Fruit fly (Drosophila melanogaster) whole organism, embryonic: ENCODE results near the gene Sfp33A4.

Experiments used
- CG12659 ChIP-seq: fragments of 200-800 bp; sonication (Bioruptor generic); optimal IDR thresholded peaks from 3 replicates; lab custom pipeline; 2017; ENCODE audit warnings: mild to moderate bottlenecking, missing biosample characterization, missing genetic modification reagents, missing genetic modification characterization
- CG13296 ChIP-seq: fragments of 200-800 bp; sonication (Bioruptor generic); optimal IDR thresholded peaks from 3 replicates; lab custom pipeline; 2018; ENCODE audit warnings: missing biosample characterization, mild to moderate bottlenecking, missing genetic modification characterization
- CG14441 ChIP-seq: fragments of 200-800 bp; sonication (Bioruptor generic); IDR thresholded peaks from 2 replicates; pipeline ENCODE4 v1.3.6; 2022; ENCODE audit warnings: missing biosample characterization, missing genetic modification characterization
- CG17328 ChIP-seq: fragments of 200-800 bp; sonication (Bioruptor generic); IDR thresholded peaks from 2 replicates; pipeline ENCODE4 v1.3.6; 2022; ENCODE audit warnings: missing biosample characterization, missing genetic modification characterization
- CG8290 ChIP-seq, 3 experiments: fragments of 200-800 bp; sonication (Bioruptor generic); optimal IDR thresholded peaks; 2 replicates each; lab custom pipeline; 2016 to 2019; ENCODE audit warnings: missing biosample characterization in 3 of 3, missing genetic modification characterization in 3 of 3, mild to moderate bottlenecking in 2 of 3, moderate library complexity in 1 of 3
- CG8359 ChIP-seq: fragments of 200-800 bp; sonication (Bioruptor generic); optimal IDR thresholded peaks from 2 replicates; lab custom pipeline; 2017; ENCODE audit warnings: missing biosample characterization, mild to moderate bottlenecking, missing genetic modification characterization, borderline replicate concordance
- HmgD ChIP-seq: fragments of 200-800 bp; sonication (Bioruptor generic); optimal IDR thresholded peaks from 3 replicates; lab custom pipeline; 2016; ENCODE audit warnings: missing biosample characterization, missing genetic modification characterization
- Ptx1 ChIP-seq: fragments of 200-800 bp; sonication (Bioruptor generic); IDR thresholded peaks from 2 replicates; pipeline ENCODE4 v1.3.6; 2022; ENCODE audit warnings: missing biosample characterization, missing genetic modification characterization
- mld ChIP-seq: fragments of 200-800 bp; sonication (Bioruptor generic); IDR thresholded peaks from 3 replicates; pipeline ENCODE4 v1.3.6; 2022; ENCODE audit warnings: missing biosample characterization, missing genetic modification characterization; ENCODE audit not compliant: partially characterized antibody

DNA sequence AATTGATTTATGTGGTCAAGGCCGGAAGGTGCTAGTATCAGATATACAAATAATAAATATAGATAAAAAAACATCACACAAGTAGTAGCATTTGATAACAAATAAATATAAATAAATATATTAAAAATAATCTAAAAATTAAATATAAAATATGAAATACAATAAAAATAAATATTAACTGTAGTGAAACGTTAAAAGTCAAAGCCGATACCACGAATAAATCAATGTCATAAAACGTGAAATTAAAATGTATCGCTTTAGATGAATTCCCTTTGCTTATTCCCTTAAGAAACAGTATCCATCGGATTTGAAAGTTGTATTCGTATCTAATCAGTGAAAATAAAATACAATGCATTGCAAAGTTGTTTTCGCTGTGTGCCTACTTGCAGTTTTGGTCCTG is 2.7 kb upstream of the Sfp33A4 start, which contains the start of gene CG45012:
- TF ChIP-seq CG17328 (no peak), HmgD (no peak), mld (GFP tag; lab: Robert Waterston, UW) (no peak), CG8290 (GFP tag; optimal IDR thresholded peaks at IDR 0.05; lab: Kevin White, UChicago) (no peak), CG8290 (tag; optimal IDR thresholded peaks at IDR 0.05; lab: Kevin White, UChicago) (no peak), CG12659 (GFP tag; lab: Kevin White, UChicago) (no peak), Ptx1 (GFP tag; lab: Robert Waterston, UW) (no peak), CG8359 (GFP tag; lab: Kevin White, UChicago) (no peak), CG13296 (GFP tag; lab: Kevin White, UChicago) (no peak), CG14441 (GFP tag; lab: Robert Waterston, UW) (no peak)
